Worm (Caenorhabditis elegans): ENCODE data around the gene F56C3.10.
A peak's percentile ranks its signal among the peaks of the same experiment; 100 is the strongest.

F56C3.10 gene

ce11 chrX:1344818-1345217, 36.6 kb downstream of the F56C3.10 start (continued):
- TF ChIP-seq ceh-44 (GFP tag; IDR thresholded peaks at IDR 0.05) (0 out of 2 replicates have a peak, but pooled peaks have one; percentile 50), arid-1 (GFP tag; conservative IDR thresholded peaks at IDR 0.05) (no peak; the same call in none of the 2 replicates), lsy-2 (tag; optimal IDR thresholded peaks at IDR 0.05) (peak; percentile 93 to 95), nhr-76 (tag; optimal IDR thresholded peaks at IDR 0.05) (peak; percentile 77), lin-15B (tag; optimal IDR thresholded peaks at IDR 0.05) (peak; percentile 3), mxl-3 (GFP tag; optimal IDR thresholded peaks at IDR 0.05) (peak; percentile 89), nhr-41 (GFP tag; IDR thresholded peaks at IDR 0.05) (0 out of 2 replicates have a peak, but pooled peaks have one; percentile 45), mep-1 (tag; optimal IDR thresholded peaks at IDR 0.05) (peak; percentile 99), unc-62 (GFP tag; optimal IDR thresholded peaks at IDR 0.05 in 1 of 2) (peak; percentile 42 to 76), unc-62 (tag; optimal IDR thresholded peaks at IDR 0.05) (no peak), unc-39 (tag; optimal IDR thresholded peaks at IDR 0.05) (peak; percentile 58), daf-8 (GFP tag; IDR thresholded peaks at IDR 0.05) (peak; percentile 77; the same call in 1 of the 2 replicates), tag-97 (GFP tag; IDR thresholded peaks at IDR 0.05) (no peak), daf-12 (tag; optimal IDR thresholded peaks at IDR 0.05) (no peak), fkh-10 (GFP tag; optimal IDR thresholded peaks at IDR 0.05) (peak; percentile 98), attf-4 (tag; optimal IDR thresholded peaks at IDR 0.05) (peak; percentile 55), ZK546.5 (tag; optimal IDR thresholded peaks at IDR 0.05) (peak in 1 of 2 experiments; percentile 73), nhr-42 (GFP tag; IDR thresholded peaks at IDR 0.05) (peak; percentile 98), Y48G9A.11 (GFP tag; IDR thresholded peaks at IDR 0.05) (peak; percentile 69; the same call in 1 of the 2 replicates), Y75B8A.6 (GFP tag; IDR thresholded peaks at IDR 0.05) (0 out of 2 replicates have a peak, but pooled peaks have one; percentile 61), dmd-8 (GFP tag; IDR thresholded peaks at IDR 0.05) (0 out of 2 replicates have a peak, but pooled peaks have one; percentile 62), sdz-12 (GFP tag; optimal IDR thresholded peaks at IDR 0.05) (no peak), nhr-48 (tag; optimal IDR thresholded peaks at IDR 0.05) (peak; percentile 94)

ce11 chrX:1344321-1344720, 37.1 kb downstream of the F56C3.10 start, which contains the start of gene ins-39:
ins-39 (minus strand) TSS chrX:1344421.
- no peak for TF ChIP-seq unc-39 (tag; optimal IDR thresholded peaks at IDR 0.05)

ce11 chrX:1338906-1339673, 42.4 kb downstream of the F56C3.10 start:
- TF ChIP-seq nhr-76 (tag; optimal IDR thresholded peaks at IDR 0.05) = no peak
- no peak for TF ChIP-seq nhr-48 (tag; optimal IDR thresholded peaks at IDR 0.05)
- peak; percentile 51 for TF ChIP-seq mep-1 (tag; optimal IDR thresholded peaks at IDR 0.05)
- no peak for TF ChIP-seq pqm-1 (tag; optimal IDR thresholded peaks at IDR 0.05)
- no peak for TF ChIP-seq zag-1 (tag; optimal IDR thresholded peaks at IDR 0.05)
- no peak for TF ChIP-seq ZK546.5 (tag; optimal IDR thresholded peaks at IDR 0.05)
- peak; percentile 72 for TF ChIP-seq duxl-1 (tag; optimal IDR thresholded peaks at IDR 0.05; ENCODE audit: poor library complexity)
- no peak for TF ChIP-seq mxl-3 (GFP tag; optimal IDR thresholded peaks at IDR 0.05)
- no peak for TF ChIP-seq vab-7 (GFP tag; IDR thresholded peaks at IDR 0.05)
- no peak for TF ChIP-seq unc-39 (tag; optimal IDR thresholded peaks at IDR 0.05)
- TF ChIP-seq mdl-1 (tag; optimal IDR thresholded peaks at IDR 0.05) = no peak
- TF ChIP-seq arid-1 (GFP tag; conservative IDR thresholded peaks at IDR 0.05) = no peak
- TF ChIP-seq aha-1 (tag) = no peak
- no peak for TF ChIP-seq spr-1 (tag; optimal IDR thresholded peaks at IDR 0.05)
- TF ChIP-seq ceh-82 (tag; optimal IDR thresholded peaks at IDR 0.05) = no peak
- TF ChIP-seq lir-3 (tag; optimal IDR thresholded peaks at IDR 0.05) = no peak
- TF ChIP-seq ctbp-1 (GFP tag; IDR thresholded peaks at IDR 0.05) = no peak
- no peak for TF ChIP-seq lin-29 (GFP tag; IDR thresholded peaks at IDR 0.05)
- TF ChIP-seq nhr-102 (tag; optimal IDR thresholded peaks at IDR 0.05) = peak; percentile 39
- no peak for TF ChIP-seq dpl-1 (GFP tag; optimal IDR thresholded peaks at IDR 0.05)
- no peak for TF ChIP-seq hlh-30 (tag; optimal IDR thresholded peaks at IDR 0.05; ENCODE audit: insufficient read depth)
- TF ChIP-seq daf-8 (GFP tag; IDR thresholded peaks at IDR 0.05) = no peak
- peak; percentile 15 for TF ChIP-seq rbr-2 (tag; optimal IDR thresholded peaks at IDR 0.05)
- no peak for TF ChIP-seq dmd-6 (GFP tag; IDR thresholded peaks at IDR 0.05)
- TF ChIP-seq dve-1 (tag; optimal IDR thresholded peaks at IDR 0.05; ENCODE audit: insufficient read depth) = peak; percentile 19
- TF ChIP-seq ZK337.2 (GFP tag; IDR thresholded peaks at IDR 0.05) = no peak
- no peak for TF ChIP-seq zfp-3 (GFP tag; conservative IDR thresholded peaks at IDR 0.05)
- TF ChIP-seq daf-12 (tag; optimal IDR thresholded peaks at IDR 0.05) = no peak
- no peak for TF ChIP-seq cey-2 (tag; optimal IDR thresholded peaks at IDR 0.05; ENCODE audit: borderline replicate concordance, insufficient read depth)
- TF ChIP-seq F44E2.7 (GFP tag; IDR thresholded peaks at IDR 0.05) = no peak
- TF ChIP-seq lin-39 (tag; optimal IDR thresholded peaks at IDR 0.05) = no peak

Data from whole organism, L4 larva.